Worm (Caenorhabditis elegans): ENCODE data around the gene dpy-31.

Gene dpy-31

ce11 chrIII:7179538-7180301 lies 22.3 kb upstream of the dpy-31 start, which contains the start of the genes rps-14 and rpl-36 (continued):
- no peak for TF ChIP-seq Y53F4B.3 (GFP tag; IDR thresholded peaks at IDR 0.05)
- no peak for TF ChIP-seq rec-8 (tag; optimal IDR thresholded peaks at IDR 0.05)
- no peak for TF ChIP-seq sptf-2 (GFP tag; optimal IDR thresholded peaks at IDR 0.05)
- no peak for TF ChIP-seq unc-130 (GFP tag; optimal IDR thresholded peaks at IDR 0.05)
- TF ChIP-seq T26A5.8 (tag; optimal IDR thresholded peaks at IDR 0.05), result no peak
- peak; percentile 61 for TF ChIP-seq ceh-27 (GFP tag; optimal IDR thresholded peaks at IDR 0.05)
- TF ChIP-seq madf-10 (tag; optimal IDR thresholded peaks at IDR 0.05), result peak; percentile 2
- TF ChIP-seq cebp-2 (GFP tag; IDR thresholded peaks at IDR 0.05), result no peak
- no peak for TF ChIP-seq F37B4.10 (GFP tag; IDR thresholded peaks at IDR 0.05)
- no peak for TF ChIP-seq ccch-3 (GFP tag; optimal IDR thresholded peaks at IDR 0.05)
- TF ChIP-seq B0336.3 (GFP tag; IDR thresholded peaks at IDR 0.05), result peak; percentile 29; the same call in 1 of the 2 replicates
- TF ChIP-seq nhr-179 (tag; optimal IDR thresholded peaks at IDR 0.05), result no peak
- peak; percentile 98 for TF ChIP-seq F33H1.4 (GFP tag; IDR thresholded peaks at IDR 0.05)
- no peak for TF ChIP-seq ceh-79 (tag; optimal IDR thresholded peaks at IDR 0.05)
- no peak for TF ChIP-seq ztf-22 (GFP tag; optimal IDR thresholded peaks at IDR 0.05)
- no peak for TF ChIP-seq aptf-2 (GFP tag; conservative IDR thresholded peaks at IDR 0.05)
- 0 out of 2 replicates have a peak, but pooled peaks have one; percentile 34 for TF ChIP-seq K11D2.4 (GFP tag; IDR thresholded peaks at IDR 0.05)
- TF ChIP-seq B0035.1 (tag; optimal IDR thresholded peaks at IDR 0.05), result no peak
- peak; percentile 57 for TF ChIP-seq ZK185.1 (tag; optimal IDR thresholded peaks at IDR 0.05; ENCODE audit: poor library complexity, severe bottlenecking)
- TF ChIP-seq F22D6.2 (tag; optimal IDR thresholded peaks at IDR 0.05), result no peak
- peak; percentile 82 for TF ChIP-seq tlf-1 (GFP tag; optimal IDR thresholded peaks at IDR 0.05)
- TF ChIP-seq nfya-2 (GFP tag; IDR thresholded peaks at IDR 0.05), result no peak
- no peak for TF ChIP-seq atf-7 (tag; optimal IDR thresholded peaks at IDR 0.05)
- no peak for TF ChIP-seq F52B5.7 (tag; optimal IDR thresholded peaks at IDR 0.05)
- TF ChIP-seq xnd-1 (tag; optimal IDR thresholded peaks at IDR 0.05), result no peak
- TF ChIP-seq dpl-1 (GFP tag; optimal IDR thresholded peaks at IDR 0.05), result no peak
- no peak for TF ChIP-seq Y56A3A.18 (GFP tag; IDR thresholded peaks at IDR 0.05)
- TF ChIP-seq bed-2 (GFP tag; IDR thresholded peaks at IDR 0.05), result no peak
- TF ChIP-seq hlh-26 (GFP tag; conservative IDR thresholded peaks at IDR 0.05), result no peak
- TF ChIP-seq attf-5 (GFP tag; optimal IDR thresholded peaks at IDR 0.05), result peak; percentile 60
- TF ChIP-seq egl-44 (GFP tag; IDR thresholded peaks at IDR 0.05), result no peak
- no peak for TF ChIP-seq akir-1 (GFP tag; optimal IDR thresholded peaks at IDR 0.05)
- TF ChIP-seq F55B11.4 (tag; optimal IDR thresholded peaks at IDR 0.05; ENCODE audit: borderline replicate concordance, insufficient read depth), result no peak
- peak; percentile 17 for TF ChIP-seq him-1 (tag; optimal IDR thresholded peaks at IDR 0.05)
- TF ChIP-seq ceh-58 (GFP tag; IDR thresholded peaks at IDR 0.05), result no peak
- peak; percentile 69 for TF ChIP-seq pbrm-1 (GFP tag; IDR thresholded peaks at IDR 0.05)
- TF ChIP-seq F39B2.1 (GFP tag; IDR thresholded peaks at IDR 0.05), result no peak
- peak; percentile 70 for TF ChIP-seq madf-6 (GFP tag; IDR thresholded peaks at IDR 0.05)
- no peak for TF ChIP-seq gei-17 (GFP tag; optimal IDR thresholded peaks at IDR 0.05)
- no peak for TF ChIP-seq cebp-1 (GFP tag; IDR thresholded peaks at IDR 0.05)
- TF ChIP-seq cebp-1 (tag; optimal IDR thresholded peaks at IDR 0.05), result peak; percentile 77
- no peak for TF ChIP-seq somi-1 (GFP tag; optimal IDR thresholded peaks at IDR 0.05)
- TF ChIP-seq snpc-3.4 (tag; optimal IDR thresholded peaks at IDR 0.05), result peak; percentile 70
- TF ChIP-seq D2030.7 (GFP tag; IDR thresholded peaks at IDR 0.05), result peak; percentile 71
- TF ChIP-seq F49E8.2 (tag; optimal IDR thresholded peaks at IDR 0.05; ENCODE audit: insufficient read depth), result peak; percentile 26
- TF ChIP-seq repo-1 (tag; optimal IDR thresholded peaks at IDR 0.05), result no peak
- TF ChIP-seq B0261.1 (tag; optimal IDR thresholded peaks at IDR 0.05), result no peak
- peak; percentile 87 for TF ChIP-seq hmg-1.2 (GFP tag; IDR thresholded peaks at IDR 0.05)
